Worm (Caenorhabditis elegans): ENCODE data around the gene kars-1.

kars-1 gene

ce11 chrII:7112780-7113179 lies 40.6 kb upstream of the kars-1 start, which contains the start of gene F10E7.6:
TSS of gene F10E7.6 (plus strand) at chrII:7113080.
- TF ChIP-seq nhr-77 (tag; optimal IDR thresholded peaks at IDR 0.05) (no peak), unc-55 (GFP tag; optimal IDR thresholded peaks at IDR 0.05) (no peak), nhr-237 (tag; optimal IDR thresholded peaks at IDR 0.05) (no peak), skn-1 (tag; optimal IDR thresholded peaks at IDR 0.05) (no peak), sem-4 (tag; optimal IDR thresholded peaks at IDR 0.05) (no peak), nhr-21 (tag; optimal IDR thresholded peaks at IDR 0.05) (no peak), ztf-11 (tag; optimal IDR thresholded peaks at IDR 0.05) (no peak), lin-11 (tag; optimal IDR thresholded peaks at IDR 0.05) (no peak), ceh-16 (tag; optimal IDR thresholded peaks at IDR 0.05) (no peak), peb-1 (tag; optimal IDR thresholded peaks at IDR 0.05) (no peak), F13H6.1 (tag; optimal IDR thresholded peaks at IDR 0.05) (no peak), ama-1 (optimal IDR thresholded peaks at IDR 0.05) (no peak)

ce11 chrII:7111657-7112049 lies 39.4 kb upstream of the kars-1 start, which contains the start of gene F10E7.5:
TSS of gene F10E7.5 (plus strand) at chrII:7111978.
- no peak for TF ChIP-seq alr-1 (tag; optimal IDR thresholded peaks at IDR 0.05)
- peak; percentile 66 for TF ChIP-seq C34F6.9 (tag; optimal IDR thresholded peaks at IDR 0.05)
- TF ChIP-seq snpc-4 (tag; optimal IDR thresholded peaks at IDR 0.05) = peak; percentile 36
- TF ChIP-seq lsy-2 (tag; optimal IDR thresholded peaks at IDR 0.05) = peak; percentile 94 to 99
- peak; percentile 26 for TF ChIP-seq sma-9 (GFP tag; optimal IDR thresholded peaks at IDR 0.05)
- TF ChIP-seq sma-9 (tag; optimal IDR thresholded peaks at IDR 0.05) = no peak
- no peak for TF ChIP-seq gmeb-1 (tag; optimal IDR thresholded peaks at IDR 0.05)
- peak; percentile 30 for TF ChIP-seq sem-4 (tag; optimal IDR thresholded peaks at IDR 0.05)
- no peak for TF ChIP-seq ama-1 (optimal IDR thresholded peaks at IDR 0.05)
- peak; percentile 24 for TF ChIP-seq nhr-6 (tag; optimal IDR thresholded peaks at IDR 0.05)
- peak; percentile 60 for TF ChIP-seq nhr-129 (tag; optimal IDR thresholded peaks at IDR 0.05)
- peak; percentile 62 for TF ChIP-seq crh-2 (tag; optimal IDR thresholded peaks at IDR 0.05)
- no peak for TF ChIP-seq R02D3.7 (tag; optimal IDR thresholded peaks at IDR 0.05)

ce11 chrII:7111012-7111656 lies 38.9 kb upstream of the kars-1 start:
- no peak for TF ChIP-seq sma-3 (GFP tag; optimal IDR thresholded peaks at IDR 0.05)
- TF ChIP-seq C34F6.9 (tag; optimal IDR thresholded peaks at IDR 0.05) = peak; percentile 58
- TF ChIP-seq ZK546.5 (tag; optimal IDR thresholded peaks at IDR 0.05) = no peak
- peak; percentile 21 for TF ChIP-seq zag-1 (tag; optimal IDR thresholded peaks at IDR 0.05)
- TF ChIP-seq ztf-4 (tag; optimal IDR thresholded peaks at IDR 0.05) = no peak
- no peak for TF ChIP-seq nhr-12 (tag; optimal IDR thresholded peaks at IDR 0.05)
- TF ChIP-seq alr-1 (tag; optimal IDR thresholded peaks at IDR 0.05) = no peak
- no peak for TF ChIP-seq unc-39 (tag; optimal IDR thresholded peaks at IDR 0.05)
- peak; percentile 28 for TF ChIP-seq nhr-129 (tag; optimal IDR thresholded peaks at IDR 0.05)
- no peak for TF ChIP-seq elt-3 (tag; optimal IDR thresholded peaks at IDR 0.05)
- no peak for TF ChIP-seq ceh-16 (tag; optimal IDR thresholded peaks at IDR 0.05)
- TF ChIP-seq unc-55 (GFP tag; optimal IDR thresholded peaks at IDR 0.05) = peak; percentile 45
- TF ChIP-seq lsy-2 (tag; optimal IDR thresholded peaks at IDR 0.05) = peak in 1 of 2 experiments; percentile 35
- peak; percentile 16 for TF ChIP-seq sem-4 (tag; optimal IDR thresholded peaks at IDR 0.05)
- TF ChIP-seq peb-1 (tag; optimal IDR thresholded peaks at IDR 0.05) = no peak
- TF ChIP-seq nhr-21 (tag; optimal IDR thresholded peaks at IDR 0.05) = no peak

ce11 chrII:7109956-7110355 lies 37.7 kb upstream of the kars-1 start, which contains the start of gene F10E7.9:
TSS of gene F10E7.9 (minus strand) at chrII:7110056.
- TF ChIP-seq nhr-12 (tag; optimal IDR thresholded peaks at IDR 0.05) (no peak), R02D3.7 (tag; optimal IDR thresholded peaks at IDR 0.05) (no peak), F13H6.1 (tag; optimal IDR thresholded peaks at IDR 0.05) (no peak), dmd-4 (tag; optimal IDR thresholded peaks at IDR 0.05) (no peak), aly-2 (tag; optimal IDR thresholded peaks at IDR 0.05) (no peak), nhr-10 (tag; optimal IDR thresholded peaks at IDR 0.05) (no peak), sma-3 (GFP tag; optimal IDR thresholded peaks at IDR 0.05) (no peak), nhr-11 (tag; optimal IDR thresholded peaks at IDR 0.05) (no peak), fos-1 (tag; optimal IDR thresholded peaks at IDR 0.05) (no peak), ztf-1 (GFP tag; conservative IDR thresholded peaks at IDR 0.05) (no peak), ZK546.5 (tag; optimal IDR thresholded peaks at IDR 0.05) (no peak), nhr-21 (tag; optimal IDR thresholded peaks at IDR 0.05) (no peak), ztf-11 (tag; optimal IDR thresholded peaks at IDR 0.05) (no peak), lin-11 (tag; optimal IDR thresholded peaks at IDR 0.05) (no peak), ztf-4 (tag; optimal IDR thresholded peaks at IDR 0.05) (no peak), nhr-129 (tag; optimal IDR thresholded peaks at IDR 0.05) (no peak), elt-3 (tag; optimal IDR thresholded peaks at IDR 0.05) (no peak), nhr-6 (tag; optimal IDR thresholded peaks at IDR 0.05) (no peak)

Measured in whole organism, L2 larva.